Fruit fly (Drosophila melanogaster): ENCODE measurements around the gene CG10853.
A peak's percentile ranks its signal among the peaks of the same experiment; 100 is the strongest.

CG10853 gene

DNA sequence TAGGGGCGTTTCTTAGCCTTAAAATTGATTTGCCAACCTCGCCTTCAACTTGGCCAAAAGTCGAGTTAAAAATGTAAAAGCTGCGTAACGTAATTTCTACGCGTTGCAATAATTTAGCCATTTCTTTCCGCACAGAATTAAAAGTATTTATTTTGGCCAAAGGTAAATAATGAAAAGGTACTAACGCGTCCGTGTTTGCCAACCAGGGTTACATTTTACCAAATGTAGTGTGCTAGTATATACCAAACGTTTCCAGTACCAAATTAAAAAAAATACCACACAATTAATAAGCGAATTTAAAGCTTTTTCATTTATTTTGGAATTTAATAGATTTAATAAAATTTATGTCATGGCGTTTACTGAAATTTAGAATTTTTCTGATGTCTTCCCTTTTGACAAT, 48.7 kb upstream of the CG10853 start, which contains the start of gene Ccz1 (continued):
- TF ChIP-seq Drgx (GFP tag; IDR thresholded peaks at IDR 0.05) (no peak), vvl (GFP tag; IDR thresholded peaks at IDR 0.05) (no peak), HHEX (GFP tag; optimal IDR thresholded peaks at IDR 0.05) (peak; percentile 68), HLH3B (GFP tag; IDR thresholded peaks at IDR 0.05) (no peak), CG10274 (GFP tag; optimal IDR thresholded peaks at IDR 0.05) (no peak), al (GFP tag; IDR thresholded peaks at IDR 0.05) (no peak), CG42726 (GFP tag; IDR thresholded peaks at IDR 0.05; ENCODE audit: partially characterized antibody) (no peak), CG4820 (GFP tag; optimal IDR thresholded peaks at IDR 0.05) (peak; percentile 58), lov (optimal IDR thresholded peaks at IDR 0.05) (no peak), lov (GFP tag; IDR thresholded peaks at IDR 0.05) (no peak), CG6854 (GFP tag; optimal IDR thresholded peaks at IDR 0.05) (no peak), CG33213 (GFP tag; optimal IDR thresholded peaks at IDR 0.05) (peak; percentile 91), Optix (GFP tag; IDR thresholded peaks at IDR 0.05) (no peak), gcm (GFP tag; optimal IDR thresholded peaks at IDR 0.05) (peak; percentile 12), D19B (GFP tag; optimal IDR thresholded peaks at IDR 0.05) (no peak), CG4328 (GFP tag; optimal IDR thresholded peaks at IDR 0.05) (peak; percentile 67), Lpt (GFP tag; optimal IDR thresholded peaks at IDR 0.05) (no peak), corto (GFP tag; optimal IDR thresholded peaks at IDR 0.05) (no peak), Xrp1 (GFP tag; IDR thresholded peaks at IDR 0.05) (no peak), CG6689 (GFP tag; IDR thresholded peaks at IDR 0.05) (no peak), HLH54F (GFP tag; optimal IDR thresholded peaks at IDR 0.05) (peak; percentile 66), CG30403 (GFP tag; optimal IDR thresholded peaks at IDR 0.05) (peak; percentile 59), CG3995 (GFP tag; optimal IDR thresholded peaks at IDR 0.05) (no peak), CG18764 (GFP tag; optimal IDR thresholded peaks at IDR 0.05) (peak; percentile 67), btn (GFP tag; optimal IDR thresholded peaks at IDR 0.05) (peak; percentile 42), ems (GFP tag; optimal IDR thresholded peaks at IDR 0.05) (peak; percentile 47), hb (GFP tag; IDR thresholded peaks at IDR 0.05; ENCODE audit: partially characterized antibody) (no peak), fd102C (GFP tag; optimal IDR thresholded peaks at IDR 0.05) (peak; percentile 42), ham (GFP tag; IDR thresholded peaks at IDR 0.05) (no peak), CG2875 (GFP tag; optimal IDR thresholded peaks at IDR 0.05) (peak; percentile 71), tna (GFP tag; IDR thresholded peaks at IDR 0.05; ENCODE audit: partially characterized antibody) (no peak), Gsc (GFP tag; IDR thresholded peaks at IDR 0.05) (no peak), CG9215 (GFP tag; IDR thresholded peaks at IDR 0.05) (no peak), Tbp (GFP tag; optimal IDR thresholded peaks at IDR 0.05) (no peak), CG32767 (GFP tag; IDR thresholded peaks at IDR 0.05) (no peak), Fer2 (tag; optimal IDR thresholded peaks at IDR 0.05) (peak; percentile 25), Asciz (GFP tag; optimal IDR thresholded peaks at IDR 0.05) (peak; percentile 68), CG16813 (GFP tag; IDR thresholded peaks at IDR 0.05; ENCODE audit: partially characterized antibody) (no peak), Oaz (GFP tag; IDR thresholded peaks at IDR 0.05) (no peak), zen (tag; optimal IDR thresholded peaks at IDR 0.05) (peak; percentile 29), Poxn (GFP tag; IDR thresholded peaks at IDR 0.05) (no peak), Hr39 (optimal IDR thresholded peaks at IDR 0.05) (no peak), ap (GFP tag; IDR thresholded peaks at IDR 0.05) (no peak), kah (GFP tag; optimal IDR thresholded peaks at IDR 0.05) (no peak), CG16863 (GFP tag; optimal IDR thresholded peaks at IDR 0.05) (peak; percentile 53), dimm (GFP tag; IDR thresholded peaks at IDR 0.05) (no peak), exex (tag; optimal IDR thresholded peaks at IDR 0.05) (no peak), pnt (GFP tag; optimal IDR thresholded peaks at IDR 0.05) (peak; percentile 60), CG14710 (tag; optimal IDR thresholded peaks at IDR 0.05) (peak; percentile 65), cg (GFP tag; optimal IDR thresholded peaks at IDR 0.05) (no peak), CG15073 (GFP tag; optimal IDR thresholded peaks at IDR 0.05) (no peak), emc (GFP tag; optimal IDR thresholded peaks at IDR 0.05) (peak; percentile 49), bowl (GFP tag; IDR thresholded peaks at IDR 0.05) (no peak)
